Fruit fly (Drosophila melanogaster): ENCODE measurements around the gene CG33263.
A peak's percentile ranks its signal among the peaks of the same experiment; 100 is the strongest.

Gene CG33263

dm6 chr3L:13452281-13452680 lies 28.3 kb upstream of the CG33263 start (continued):
- TF ChIP-seq salr (GFP tag; optimal IDR thresholded peaks at IDR 0.05) (peak in 1 of 2 experiments; percentile 24), vri (GFP tag; optimal IDR thresholded peaks at IDR 0.05) (no peak), CG8632 (GFP tag; optimal IDR thresholded peaks at IDR 0.05) (no peak), dsx (GFP tag; optimal IDR thresholded peaks at IDR 0.05; ENCODE audit: poor library complexity, severe bottlenecking) (no peak), Ets21C (GFP tag; optimal IDR thresholded peaks at IDR 0.05) (no peak), CG11902 (GFP tag; optimal IDR thresholded peaks at IDR 0.05) (no peak), CG7368 (GFP tag; optimal IDR thresholded peaks at IDR 0.05) (no peak), eg (GFP tag; IDR thresholded peaks at IDR 0.05) (peak; percentile 69), ss (GFP tag; optimal IDR thresholded peaks at IDR 0.05) (no peak), CG9139 (GFP tag; optimal IDR thresholded peaks at IDR 0.05) (no peak), CG16779 (tag; optimal IDR thresholded peaks at IDR 0.05) (no peak), Sox14 (GFP tag; optimal IDR thresholded peaks at IDR 0.05) (no peak), Eip78C (GFP tag) (peak; percentile 20), svp (GFP tag) (no peak), CG10669 (GFP tag; optimal IDR thresholded peaks at IDR 0.05) (no peak), CG8119 (GFP tag; IDR thresholded peaks at IDR 0.05) (0 out of 3 replicates have a peak, but pooled peaks have one; percentile 30), Eip75B (GFP tag; optimal IDR thresholded peaks at IDR 0.05) (no peak), CG15336 (GFP tag; IDR thresholded peaks at IDR 0.05) (peak; percentile 49; the same call in 1 of the 2 replicates), CG6276 (GFP tag; optimal IDR thresholded peaks at IDR 0.05) (peak; percentile 57), topi (GFP tag; optimal IDR thresholded peaks at IDR 0.05) (no peak), Hr38 (GFP tag; optimal IDR thresholded peaks at IDR 0.05) (no peak), lz (GFP tag; optimal IDR thresholded peaks at IDR 0.05) (no peak), achi (GFP tag; optimal IDR thresholded peaks at IDR 0.05) (no peak), fd85E (GFP tag; optimal IDR thresholded peaks at IDR 0.05) (no peak), CG34406 (GFP tag; optimal IDR thresholded peaks at IDR 0.05) (no peak), CG11762 (GFP tag; optimal IDR thresholded peaks at IDR 0.05; ENCODE audit: insufficient read depth) (no peak), acj6 (GFP tag; optimal IDR thresholded peaks at IDR 0.05) (no peak), net (GFP tag; optimal IDR thresholded peaks at IDR 0.05) (peak; percentile 17)

- TF ChIP-seq Sox102F (GFP tag; optimal IDR thresholded peaks at IDR 0.05) (peak; percentile 23), CG9139 (GFP tag; optimal IDR thresholded peaks at IDR 0.05) (no peak), acj6 (GFP tag; optimal IDR thresholded peaks at IDR 0.05) (peak; percentile 21), CG6163 (GFP tag; IDR thresholded peaks at IDR 0.05) (0 out of 3 replicates have a peak, but pooled peaks have one; percentile 13), eg (GFP tag; IDR thresholded peaks at IDR 0.05) (peak; percentile 24; the same call in 2 of the 3 replicates), Gug (GFP tag; IDR thresholded peaks at IDR 0.05) (0 out of 2 replicates have a peak, but pooled peaks have one; percentile 19), esn (GFP tag; optimal IDR thresholded peaks at IDR 0.05) (no peak), Eip78C (GFP tag) (peak; percentile 64), achi (GFP tag; optimal IDR thresholded peaks at IDR 0.05) (peak; percentile 28), CG8119 (GFP tag; IDR thresholded peaks at IDR 0.05) (peak; percentile 59; the same call in 2 of the 3 replicates), CG3919 (GFP tag; optimal IDR thresholded peaks at IDR 0.05) (peak; percentile 25), CG11762 (GFP tag; optimal IDR thresholded peaks at IDR 0.05; ENCODE audit: insufficient read depth) (peak; percentile 7), spab (GFP tag; optimal IDR thresholded peaks at IDR 0.05) (no peak), CG11294 (GFP tag; IDR thresholded peaks at IDR 0.05) (peak; percentile 48; the same call in 1 of the 2 replicates), Hr4 (GFP tag; optimal IDR thresholded peaks at IDR 0.05) (peak; percentile 72), lz (GFP tag; optimal IDR thresholded peaks at IDR 0.05) (peak; percentile 16), salr (GFP tag; optimal IDR thresholded peaks at IDR 0.05) (peak in 1 of 2 experiments; percentile 37), cyc (GFP tag; optimal IDR thresholded peaks at IDR 0.05) (peak; percentile 21), CG4318 (GFP tag; optimal IDR thresholded peaks at IDR 0.05) (peak; percentile 15), OdsH (GFP tag; optimal IDR thresholded peaks at IDR 0.05) (peak; percentile 46), CG15336 (GFP tag; IDR thresholded peaks at IDR 0.05) (peak; percentile 77), CG10631 (GFP tag; optimal IDR thresholded peaks at IDR 0.05) (no peak), CG8632 (GFP tag; optimal IDR thresholded peaks at IDR 0.05) (peak; percentile 5), CG11902 (GFP tag; optimal IDR thresholded peaks at IDR 0.05) (no peak), Sox15 (GFP tag; optimal IDR thresholded peaks at IDR 0.05) (no peak), dac (GFP tag; optimal IDR thresholded peaks at IDR 0.05) (peak; percentile 23), Ets21C (GFP tag; optimal IDR thresholded peaks at IDR 0.05) (no peak), Sox14 (GFP tag; optimal IDR thresholded peaks at IDR 0.05) (peak; percentile 1), ss (GFP tag; optimal IDR thresholded peaks at IDR 0.05) (no peak), Eip75B (GFP tag; optimal IDR thresholded peaks at IDR 0.05) (no peak), net (GFP tag; optimal IDR thresholded peaks at IDR 0.05) (peak; percentile 38), CG16779 (tag; optimal IDR thresholded peaks at IDR 0.05) (no peak), CG31627 (GFP tag; optimal IDR thresholded peaks at IDR 0.05) (peak; percentile 46), Lpt (GFP tag; optimal IDR thresholded peaks at IDR 0.05) (peak; percentile 19), pdm3 (GFP tag; optimal IDR thresholded peaks at IDR 0.05) (peak; percentile 38), svp (GFP tag) (peak; percentile 82), CG7368 (GFP tag; optimal IDR thresholded peaks at IDR 0.05) (no peak), Blimp-1 (GFP tag; optimal IDR thresholded peaks at IDR 0.05) (no peak), CG6276 (GFP tag; optimal IDR thresholded peaks at IDR 0.05) (peak; percentile 60), fd59A (GFP tag; optimal IDR thresholded peaks at IDR 0.05) (no peak)
These were observed 27.6 kb upstream of the CG33263 start for dm6 chr3L:13451562-13451961.

Measured in whole organism, prepupa.